Worm (Caenorhabditis elegans): Measurements from ENCODE around the gene evl-20.
"Not testable (repeated sequence)": the region's sequence is repeated elsewhere in the genome, so short reads cannot be mapped to it uniquely, and the experiment has no call there.

ce11 chrII:8419798-8420197, 24.3 kb upstream of the evl-20 start, which contains the start of gene F14E5.8:
- not testable (repeated sequence) for TF ChIP-seq med-1 (GFP tag; optimal IDR thresholded peaks at IDR 0.05; ENCODE audit: insufficient read depth); klf-2 (GFP tag; conservative IDR thresholded peaks at IDR 0.05)

All from whole organism, midembryonic.